Worm (Caenorhabditis elegans): ENCODE measurements around the gene T10F2.2.

ce11 chrIII:5153137-5153536 is 12.0 kb downstream of the T10F2.2 start, which contains the start of the genes rbm-42 and grwd-1:
- TF ChIP-seq snpc-4 (tag; optimal IDR thresholded peaks at IDR 0.05) (no peak), elt-1 (tag; optimal IDR thresholded peaks at IDR 0.05; ENCODE audit: borderline replicate concordance, insufficient read depth) (no peak), nhr-76 (tag; optimal IDR thresholded peaks at IDR 0.05) (no peak), unc-39 (tag; optimal IDR thresholded peaks at IDR 0.05) (no peak), bed-3 (GFP tag; optimal IDR thresholded peaks at IDR 0.05) (no peak), nhr-237 (tag; optimal IDR thresholded peaks at IDR 0.05) (no peak)

Data from whole organism, mixed stage, embryonic.